Fruit fly (Drosophila melanogaster): ENCODE measurements around the gene CG42717.
A peak's percentile ranks its signal among the peaks of the same experiment; 100 is the strongest.

Gene CG42717

dm6 chr3L:16051719-16052122, 18.7 kb upstream of the CG42717 start, which contains the start of gene Mbs (continued):
- TF ChIP-seq ase (GFP tag; IDR thresholded peaks at IDR 0.05): no peak
- no peak for TF ChIP-seq CG10209 (GFP tag; optimal IDR thresholded peaks at IDR 0.05)
- TF ChIP-seq mld (GFP tag; IDR thresholded peaks at IDR 0.05; ENCODE audit: partially characterized antibody): peak; percentile 65; the same call in 1 of the 3 replicates
- no peak for TF ChIP-seq Mes4 (GFP tag; optimal IDR thresholded peaks at IDR 0.05)
- 0 out of 2 replicates have a peak, but pooled peaks have one; percentile 6 for TF ChIP-seq ttk (GFP tag; IDR thresholded peaks at IDR 0.05)
- TF ChIP-seq YL-1 (GFP tag; optimal IDR thresholded peaks at IDR 0.05): peak; percentile 73
- TF ChIP-seq ems (GFP tag; optimal IDR thresholded peaks at IDR 0.05): no peak
- TF ChIP-seq row (GFP tag; IDR thresholded peaks at IDR 0.05): peak; percentile 32; the same call in 1 of the 3 replicates
- peak; percentile 53 for TF ChIP-seq CG17829 (tag; optimal IDR thresholded peaks at IDR 0.05)
- TF ChIP-seq Deaf1 (tag; optimal IDR thresholded peaks at IDR 0.05): peak; percentile 58
- TF ChIP-seq ranshi (GFP tag; IDR thresholded peaks at IDR 0.05): no peak
- TF ChIP-seq amos (GFP tag; IDR thresholded peaks at IDR 0.05; ENCODE audit: partially characterized antibody): peak; percentile 77
- TF ChIP-seq B-H2 (GFP tag; optimal IDR thresholded peaks at IDR 0.05): peak; percentile 40
- peak; percentile 48 for TF ChIP-seq Vsx1 (GFP tag; optimal IDR thresholded peaks at IDR 0.05)
- peak; percentile 51; the same call in 2 of the 3 replicates for TF ChIP-seq hb (GFP tag; IDR thresholded peaks at IDR 0.05; ENCODE audit: partially characterized antibody)
- peak; percentile 33 for TF ChIP-seq HmgZ (tag; optimal IDR thresholded peaks at IDR 0.05)
- TF ChIP-seq onecut (GFP tag; IDR thresholded peaks at IDR 0.05): peak; percentile 17; the same call in 1 of the 2 replicates
- TF ChIP-seq kni (GFP tag; optimal IDR thresholded peaks at IDR 0.05): no peak
- TF ChIP-seq Optix (GFP tag; IDR thresholded peaks at IDR 0.05): no peak
- TF ChIP-seq MBD-R2 (GFP tag; IDR thresholded peaks at IDR 0.05): peak; percentile 25; the same call in 1 of the 2 replicates
- no peak for TF ChIP-seq fu2 (GFP tag; optimal IDR thresholded peaks at IDR 0.05)
- no peak for TF ChIP-seq dm (GFP tag; optimal IDR thresholded peaks at IDR 0.05)
- TF ChIP-seq scrt (GFP tag; optimal IDR thresholded peaks at IDR 0.05): no peak
- TF ChIP-seq da (GFP tag; optimal IDR thresholded peaks at IDR 0.05): no peak
- peak; percentile 86 for TF ChIP-seq hbn (GFP tag; IDR thresholded peaks at IDR 0.05; ENCODE audit: partially characterized antibody)
- peak; percentile 18 for TF ChIP-seq Asciz (GFP tag; optimal IDR thresholded peaks at IDR 0.05)
- no peak for TF ChIP-seq prd (optimal IDR thresholded peaks at IDR 0.05)
- TF ChIP-seq prd (GFP tag; IDR thresholded peaks at IDR 0.05): 0 out of 3 replicates have a peak, but pooled peaks have one; percentile 10
- TF ChIP-seq Med (GFP tag): peak; percentile 85
- peak; percentile 80 for TF ChIP-seq pzg (GFP tag; optimal IDR thresholded peaks at IDR 0.05)
- TF ChIP-seq CG11085 (GFP tag; IDR thresholded peaks at IDR 0.05): no peak
- TF ChIP-seq Ptx1 (GFP tag; IDR thresholded peaks at IDR 0.05): peak; percentile 20; the same call in 1 of the 2 replicates
- TF ChIP-seq pnt (GFP tag; optimal IDR thresholded peaks at IDR 0.05): no peak
- TF ChIP-seq Side (GFP tag; optimal IDR thresholded peaks at IDR 0.05): no peak
- no peak for TF ChIP-seq exex (tag; optimal IDR thresholded peaks at IDR 0.05)
- TF ChIP-seq vvl (GFP tag; IDR thresholded peaks at IDR 0.05): peak; percentile 47
- TF ChIP-seq CG10543 (GFP tag; optimal IDR thresholded peaks at IDR 0.05): peak; percentile 70
- TF ChIP-seq gsb (GFP tag; IDR thresholded peaks at IDR 0.05): no peak
- TF ChIP-seq slbo (GFP tag; IDR thresholded peaks at IDR 0.05): peak; percentile 42; the same call in 1 of the 2 replicates
- TF ChIP-seq trem (tag; optimal IDR thresholded peaks at IDR 0.05): peak; percentile 37
- TF ChIP-seq CG4404 (GFP tag; IDR thresholded peaks at IDR 0.05): no peak
- TF ChIP-seq nom (GFP tag; optimal IDR thresholded peaks at IDR 0.05): peak; percentile 58
- peak; percentile 1 for TF ChIP-seq Dek (tag; optimal IDR thresholded peaks at IDR 0.05)
- TF ChIP-seq phol (tag; optimal IDR thresholded peaks at IDR 0.05): peak; percentile 45
- TF ChIP-seq Spps (tag; optimal IDR thresholded peaks at IDR 0.05): no peak
- TF ChIP-seq Hmr (GFP tag; optimal IDR thresholded peaks at IDR 0.05): peak; percentile 63
- TF ChIP-seq so (GFP tag; IDR thresholded peaks at IDR 0.05): peak; percentile 58; the same call in 1 of the 3 replicates
- no peak for TF ChIP-seq jing (GFP tag; optimal IDR thresholded peaks at IDR 0.05)
- TF ChIP-seq HLHmδ (GFP tag; optimal IDR thresholded peaks at IDR 0.05): peak; percentile 51
- TF ChIP-seq tap (tag; optimal IDR thresholded peaks at IDR 0.05): peak; percentile 24
- peak; percentile 16 for TF ChIP-seq grau (tag; optimal IDR thresholded peaks at IDR 0.05)

Measured in whole organism, embryonic.